Worm (Caenorhabditis elegans) whole organism, early embryonic: Measurements from ENCODE around the gene F11A5.9.

Source experiments
- B0310.2 ChIP-seq: sonication (generic microtip); optimal IDR thresholded peaks from 2 replicates; lab custom pipeline; 2016; ENCODE audit warnings: mild to moderate bottlenecking, missing genetic modification characterization, missing compliant biosample characterization
- F13C5.2 ChIP-seq: sonication (generic microtip); optimal IDR thresholded peaks from 2 replicates; lab custom pipeline; 2017; ENCODE audit warnings: mild to moderate bottlenecking, missing genetic modification characterization, inconsistent platforms, missing compliant biosample characterization
- aly-1 ChIP-seq: sonication (generic microtip); optimal IDR thresholded peaks from 2 replicates; lab custom pipeline; 2016; ENCODE audit warnings: missing genetic modification characterization, missing compliant biosample characterization
- ama-1 ChIP-seq: fragments of 150-350 bp; optimal IDR thresholded peaks from 2 replicates; lab custom pipeline; 2014
- ceh-13 ChIP-seq: fragments of 200-800 bp; sonication (Bioruptor generic); optimal IDR thresholded peaks from 2 replicates; lab custom pipeline; 2018; ENCODE audit warnings: mild to moderate bottlenecking, missing genetic modification characterization, missing compliant biosample characterization
- ceh-36 ChIP-seq: sonication (generic microtip); optimal IDR thresholded peaks from 2 replicates; lab custom pipeline; 2016; ENCODE audit warnings: missing genetic modification characterization, inconsistent platforms, missing compliant biosample characterization
- ets-7 ChIP-seq: sonication (generic microtip); optimal IDR thresholded peaks from 2 replicates; lab custom pipeline; 2016; ENCODE audit warnings: missing genotype, missing genetic modification characterization, missing compliant biosample characterization
- flt-1 ChIP-seq: fragments of 200-800 bp; sonication (Bioruptor generic); IDR thresholded peaks from 2 replicates; pipeline ENCODE4 v1.3.6; 2022; ENCODE audit warnings: missing genetic modification characterization, missing compliant biosample characterization
- hmbx-1 ChIP-seq: sonication (generic microtip); optimal IDR thresholded peaks from 2 replicates; lab custom pipeline; 2016; ENCODE audit warnings: mild to moderate bottlenecking, missing genetic modification characterization, missing compliant biosample characterization
- hmg-4 ChIP-seq: fragments of 200-800 bp; sonication (Bioruptor generic); optimal IDR thresholded peaks from 2 replicates; lab custom pipeline; 2018; ENCODE audit warnings: mild to moderate bottlenecking, missing genetic modification characterization, missing compliant biosample characterization
- hnd-1 ChIP-seq: sonication (generic microtip); optimal IDR thresholded peaks from 2 replicates; lab custom pipeline; 2016; ENCODE audit warnings: missing genetic modification characterization, missing compliant biosample characterization
- pes-1 ChIP-seq: fragments of 200-800 bp; sonication (Bioruptor generic); IDR thresholded peaks from 2 replicates; pipeline ENCODE4 v1.3.6; 2022; ENCODE audit warnings: missing genetic modification reagents, missing genetic modification characterization, missing compliant biosample characterization
- scrt-1 ChIP-seq: fragments of 200-800 bp; sonication (Bioruptor generic); IDR thresholded peaks from 2 replicates; pipeline ENCODE4 v1.3.6; 2022; ENCODE audit warnings: missing genetic modification characterization, missing compliant biosample characterization
- sea-1 ChIP-seq: fragments of 200-800 bp; sonication (Bioruptor generic); conservative IDR thresholded peaks from 2 replicates; pipeline ENCODE4 v1.3.6; 2022; ENCODE audit warnings: missing genetic modification characterization, missing compliant biosample characterization
- tbx-11 ChIP-seq: fragments of 200-800 bp; sonication (Bioruptor generic); IDR thresholded peaks from 2 replicates; pipeline ENCODE4 v1.3.6; 2022; ENCODE audit warnings: missing genetic modification characterization, missing compliant biosample characterization
- tbx-37 ChIP-seq: fragments of 200-800 bp; sonication (Bioruptor generic); conservative IDR thresholded peaks from 2 replicates; pipeline ENCODE4 v1.3.6; 2022; ENCODE audit warnings: missing genetic modification reagents, missing genetic modification characterization, missing compliant biosample characterization
- tra-4 ChIP-seq: sonication (generic microtip); optimal IDR thresholded peaks from 2 replicates; lab custom pipeline; 2017; ENCODE audit warnings: missing genetic modification characterization, missing compliant biosample characterization

Gene F11A5.9

ce11 chrV:16244078-16244477 lies 29.4 kb downstream of the F11A5.9 start, which contains the start of gene srh-104:
srh-104 (minus strand) TSS chrV:16244178.
- TF ChIP-seq sea-1 (GFP tag; lab: Robert Waterston, UW), result no peak
- TF ChIP-seq pes-1 (GFP tag; lab: Robert Waterston, UW), result no peak
- no peak for TF ChIP-seq hnd-1 (tag; lab: Kevin White, UChicago)
- no peak for TF ChIP-seq ceh-13 (GFP tag; lab: Kevin White, UChicago)

- TF ChIP-seq F13C5.2 (no peak), pes-1 (GFP tag; lab: Robert Waterston, UW) (no peak), tra-4 (tag; lab: Kevin White, UChicago) (no peak), ama-1 (no peak), sea-1 (GFP tag; lab: Robert Waterston, UW) (no peak)
Measured at ce11 chrV:16246579-16246978, 31.9 kb downstream of the F11A5.9 start, which contains the start of gene srh-95. srh-95 (plus strand) TSS chrV:16246879.

DNA sequence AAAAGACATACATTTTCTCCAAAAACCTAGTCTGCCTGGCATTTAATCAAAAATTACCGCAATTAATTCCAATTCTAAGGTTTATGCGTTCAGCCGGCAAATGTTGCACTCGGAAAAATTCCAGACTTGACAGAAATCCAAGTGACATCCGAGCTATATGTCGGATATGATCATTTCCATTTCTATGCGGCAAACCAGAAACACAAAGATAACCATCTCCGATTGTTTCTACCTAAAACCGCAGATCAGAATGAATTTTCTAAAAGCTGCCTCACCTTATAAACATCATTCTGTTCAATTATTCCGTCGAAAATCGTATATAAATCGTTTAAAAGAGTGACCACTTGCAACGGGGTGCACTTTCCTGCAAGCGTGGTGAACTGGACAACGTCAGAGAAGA lies 34.4 kb downstream of the F11A5.9 start:
- TF ChIP-seq ceh-36 (tag; lab: Kevin White, UChicago) (no peak), ama-1 (no peak)

ce11 chrV:16253687-16254086 lies 39.0 kb downstream of the F11A5.9 start, which contains the start of gene gcy-20:
gcy-20 (minus strand) TSS chrV:16253787.
- TF ChIP-seq tra-4 (tag; lab: Kevin White, UChicago), result no peak
- TF ChIP-seq ama-1, result no peak
- TF ChIP-seq flt-1 (GFP tag; lab: Robert Waterston, UW), result no peak
- no peak for TF ChIP-seq hmbx-1 (tag; lab: Kevin White, UChicago)
- no peak for TF ChIP-seq tbx-11 (GFP tag; lab: Robert Waterston, UW)
- TF ChIP-seq F13C5.2, result no peak
- no peak for TF ChIP-seq ceh-13 (GFP tag; lab: Kevin White, UChicago)
- no peak for TF ChIP-seq scrt-1 (GFP tag; lab: Robert Waterston, UW)
- TF ChIP-seq hmg-4 (GFP tag; lab: Kevin White, UChicago), result no peak
- TF ChIP-seq hnd-1 (tag; lab: Kevin White, UChicago), result no peak
- TF ChIP-seq B0310.2 (tag; lab: Kevin White, UChicago), result no peak
- no peak for TF ChIP-seq ets-7
- TF ChIP-seq pes-1 (GFP tag; lab: Robert Waterston, UW), result no peak
- TF ChIP-seq aly-1 (tag; lab: Kevin White, UChicago), result no peak
- TF ChIP-seq ceh-36 (tag; lab: Kevin White, UChicago), result no peak
- no peak for TF ChIP-seq tbx-37
- no peak for TF ChIP-seq sea-1 (GFP tag; lab: Robert Waterston, UW)

DNA sequence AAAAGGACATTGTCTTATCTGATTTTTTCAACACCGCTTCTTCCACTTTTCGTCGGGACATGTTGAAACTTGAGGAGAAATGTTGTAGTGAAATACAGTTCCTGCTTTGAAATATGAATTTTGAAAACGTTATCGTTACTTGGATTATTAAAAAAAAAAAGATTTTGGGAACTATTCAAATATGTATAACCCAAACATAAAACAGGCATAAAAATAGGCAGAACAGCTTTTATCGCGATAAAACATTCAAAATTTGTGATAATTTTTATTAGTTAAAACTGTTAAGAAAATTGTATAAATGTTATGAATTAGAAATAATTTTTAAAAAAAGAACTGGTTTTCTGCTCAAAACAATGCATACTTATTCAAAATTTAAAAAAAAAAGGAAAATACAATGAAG lies 41.7 kb downstream of the F11A5.9 start, which contains the start of gene bgnt-1.3:
Gene bgnt-1.3, minus strand, starts transcription at position 101 of the 400 bp plus-strand sequence.
- TF ChIP-seq hnd-1 (tag; lab: Kevin White, UChicago), result no peak
- TF ChIP-seq aly-1 (tag; lab: Kevin White, UChicago), result no peak
- TF ChIP-seq pes-1 (GFP tag; lab: Robert Waterston, UW), result no peak
- TF ChIP-seq flt-1 (GFP tag; lab: Robert Waterston, UW), result no peak
- no peak for TF ChIP-seq hmbx-1 (tag; lab: Kevin White, UChicago)
- TF ChIP-seq ama-1, result no peak
- TF ChIP-seq tbx-11 (GFP tag; lab: Robert Waterston, UW), result no peak
- TF ChIP-seq tbx-37, result no peak
- no peak for TF ChIP-seq sea-1 (GFP tag; lab: Robert Waterston, UW)
- no peak for TF ChIP-seq tra-4 (tag; lab: Kevin White, UChicago)
- no peak for TF ChIP-seq scrt-1 (GFP tag; lab: Robert Waterston, UW)
- TF ChIP-seq B0310.2 (tag; lab: Kevin White, UChicago), result no peak
- TF ChIP-seq F13C5.2, result no peak
- TF ChIP-seq ceh-13 (GFP tag; lab: Kevin White, UChicago), result no peak
- no peak for TF ChIP-seq ceh-36 (tag; lab: Kevin White, UChicago)
- TF ChIP-seq hmg-4 (GFP tag; lab: Kevin White, UChicago), result no peak
- no peak for TF ChIP-seq ets-7

DNA sequence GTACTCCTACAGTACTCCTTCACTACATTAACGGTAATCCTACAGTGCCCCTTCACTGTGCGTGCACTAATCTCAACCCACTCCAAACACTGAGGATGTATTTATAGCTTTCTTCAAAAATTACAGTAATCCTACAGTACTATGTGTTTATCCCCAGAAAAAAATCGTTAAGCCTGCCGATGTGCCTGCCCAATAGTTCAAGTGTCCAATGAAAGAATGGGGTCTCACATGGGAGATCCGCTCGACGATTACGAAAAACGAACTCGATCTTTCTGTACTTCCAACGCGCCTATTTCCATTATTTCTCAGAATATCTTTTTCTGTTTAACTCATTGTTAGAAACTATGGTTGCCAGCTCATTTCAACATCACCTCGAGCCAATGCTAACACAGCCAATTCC lies 43.5 kb downstream of the F11A5.9 start, which contains the start of gene nhr-218:
Gene nhr-218, plus strand, starts transcription at position 301 of the 400 bp plus-strand sequence.
- TF ChIP-seq hmbx-1 (tag; lab: Kevin White, UChicago) (no peak), ets-7 (no peak), tbx-11 (GFP tag; lab: Robert Waterston, UW) (no peak), aly-1 (tag; lab: Kevin White, UChicago) (no peak), hmg-4 (GFP tag; lab: Kevin White, UChicago) (no peak), ama-1 (no peak), tra-4 (tag; lab: Kevin White, UChicago) (no peak), F13C5.2 (no peak), tbx-37 (no peak), B0310.2 (tag; lab: Kevin White, UChicago) (no peak), hnd-1 (tag; lab: Kevin White, UChicago) (no peak), ceh-13 (GFP tag; lab: Kevin White, UChicago) (no peak), flt-1 (GFP tag; lab: Robert Waterston, UW) (no peak), pes-1 (GFP tag; lab: Robert Waterston, UW) (no peak), ceh-36 (tag; lab: Kevin White, UChicago) (no peak), scrt-1 (GFP tag; lab: Robert Waterston, UW) (no peak), sea-1 (GFP tag; lab: Robert Waterston, UW) (no peak)

DNA sequence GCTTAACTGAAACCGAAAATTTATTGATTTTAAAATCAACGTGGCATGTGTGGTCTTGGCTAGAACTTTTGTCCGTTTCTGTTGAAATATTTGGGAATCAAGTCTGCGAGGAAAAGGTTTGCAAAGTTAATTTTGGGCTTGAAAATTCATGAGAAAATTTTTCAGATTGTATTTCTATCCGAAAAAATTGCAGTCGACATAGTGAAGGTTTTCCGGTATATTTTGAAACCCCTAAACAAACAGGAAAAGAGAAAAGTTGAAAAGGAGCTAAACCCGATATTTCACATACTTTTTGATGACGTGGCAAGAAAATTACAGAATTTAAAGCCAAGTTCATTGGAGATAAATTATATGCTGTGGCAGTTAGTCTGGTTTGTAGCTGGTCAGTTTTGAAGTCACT lies 45.0 kb downstream of the F11A5.9 start, which contains the start of gene nhr-127:
Gene nhr-127, plus strand, starts transcription at position 301 of the 400 bp plus-strand sequence.
- TF ChIP-seq tra-4 (tag; lab: Kevin White, UChicago), result no peak
- no peak for TF ChIP-seq tbx-11 (GFP tag; lab: Robert Waterston, UW)
- TF ChIP-seq flt-1 (GFP tag; lab: Robert Waterston, UW), result no peak
- no peak for TF ChIP-seq hnd-1 (tag; lab: Kevin White, UChicago)
- TF ChIP-seq F13C5.2, result no peak
- no peak for TF ChIP-seq sea-1 (GFP tag; lab: Robert Waterston, UW)
- TF ChIP-seq B0310.2 (tag; lab: Kevin White, UChicago), result no peak
- no peak for TF ChIP-seq hmg-4 (GFP tag; lab: Kevin White, UChicago)
